Worm (Caenorhabditis elegans) whole organism, early embryonic: ENCODE data around the gene F10B5.3.

Experiments
- B0310.2 ChIP-seq: sonication (generic microtip); optimal IDR thresholded peaks from 2 replicates; lab custom pipeline; 2016; ENCODE audit warnings: mild to moderate bottlenecking, missing genetic modification characterization, missing compliant biosample characterization
- F13C5.2 ChIP-seq: sonication (generic microtip); optimal IDR thresholded peaks from 2 replicates; lab custom pipeline; 2017; ENCODE audit warnings: mild to moderate bottlenecking, missing genetic modification characterization, inconsistent platforms, missing compliant biosample characterization
- aly-1 ChIP-seq: sonication (generic microtip); optimal IDR thresholded peaks from 2 replicates; lab custom pipeline; 2016; ENCODE audit warnings: missing genetic modification characterization, missing compliant biosample characterization
- ama-1 ChIP-seq: fragments of 150-350 bp; optimal IDR thresholded peaks from 2 replicates; lab custom pipeline; 2014
- ceh-13 ChIP-seq: fragments of 200-800 bp; sonication (Bioruptor generic); optimal IDR thresholded peaks from 2 replicates; lab custom pipeline; 2018; ENCODE audit warnings: mild to moderate bottlenecking, missing genetic modification characterization, missing compliant biosample characterization
- ceh-36 ChIP-seq: sonication (generic microtip); optimal IDR thresholded peaks from 2 replicates; lab custom pipeline; 2016; ENCODE audit warnings: missing genetic modification characterization, inconsistent platforms, missing compliant biosample characterization
- ets-7 ChIP-seq: sonication (generic microtip); optimal IDR thresholded peaks from 2 replicates; lab custom pipeline; 2016; ENCODE audit warnings: missing genotype, missing genetic modification characterization, missing compliant biosample characterization
- flt-1 ChIP-seq: fragments of 200-800 bp; sonication (Bioruptor generic); IDR thresholded peaks from 2 replicates; pipeline ENCODE4 v1.3.6; 2022; ENCODE audit warnings: missing genetic modification characterization, missing compliant biosample characterization
- hmbx-1 ChIP-seq: sonication (generic microtip); optimal IDR thresholded peaks from 2 replicates; lab custom pipeline; 2016; ENCODE audit warnings: mild to moderate bottlenecking, missing genetic modification characterization, missing compliant biosample characterization
- hmg-4 ChIP-seq: fragments of 200-800 bp; sonication (Bioruptor generic); optimal IDR thresholded peaks from 2 replicates; lab custom pipeline; 2018; ENCODE audit warnings: mild to moderate bottlenecking, missing genetic modification characterization, missing compliant biosample characterization
- hnd-1 ChIP-seq: sonication (generic microtip); optimal IDR thresholded peaks from 2 replicates; lab custom pipeline; 2016; ENCODE audit warnings: missing genetic modification characterization, missing compliant biosample characterization
- pes-1 ChIP-seq: fragments of 200-800 bp; sonication (Bioruptor generic); IDR thresholded peaks from 2 replicates; pipeline ENCODE4 v1.3.6; 2022; ENCODE audit warnings: missing genetic modification reagents, missing genetic modification characterization, missing compliant biosample characterization
- scrt-1 ChIP-seq: fragments of 200-800 bp; sonication (Bioruptor generic); IDR thresholded peaks from 2 replicates; pipeline ENCODE4 v1.3.6; 2022; ENCODE audit warnings: missing genetic modification characterization, missing compliant biosample characterization
- sea-1 ChIP-seq: fragments of 200-800 bp; sonication (Bioruptor generic); conservative IDR thresholded peaks from 2 replicates; pipeline ENCODE4 v1.3.6; 2022; ENCODE audit warnings: missing genetic modification characterization, missing compliant biosample characterization
- tbx-11 ChIP-seq: fragments of 200-800 bp; sonication (Bioruptor generic); IDR thresholded peaks from 2 replicates; pipeline ENCODE4 v1.3.6; 2022; ENCODE audit warnings: missing genetic modification characterization, missing compliant biosample characterization
- tbx-37 ChIP-seq: fragments of 200-800 bp; sonication (Bioruptor generic); conservative IDR thresholded peaks from 2 replicates; pipeline ENCODE4 v1.3.6; 2022; ENCODE audit warnings: missing genetic modification reagents, missing genetic modification characterization, missing compliant biosample characterization
- tra-4 ChIP-seq: sonication (generic microtip); optimal IDR thresholded peaks from 2 replicates; lab custom pipeline; 2017; ENCODE audit warnings: missing genetic modification characterization, missing compliant biosample characterization

Gene F10B5.3

DNA sequence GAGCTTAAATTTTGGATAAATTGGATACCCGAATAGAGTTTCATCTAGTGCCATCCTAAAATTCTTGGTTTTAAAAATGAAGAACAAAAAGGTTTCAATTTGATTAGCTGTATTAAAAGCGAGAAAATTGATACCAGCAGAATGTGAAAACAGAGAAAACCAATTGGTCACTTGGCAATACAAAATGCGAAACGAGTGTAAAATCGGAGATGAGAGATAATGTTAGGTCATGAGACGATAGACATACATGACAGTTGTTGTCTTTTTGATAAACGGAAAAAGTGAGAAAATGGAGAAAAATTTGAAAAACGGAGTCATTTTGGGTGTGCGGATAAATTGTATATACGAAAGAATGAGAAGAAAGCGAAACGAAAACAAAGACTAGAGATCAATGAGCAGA is 44.8 kb downstream of the F10B5.3 start, which contains the start of gene sfxn-5:
TSS of gene sfxn-5 (minus strand) at position 55 of the 400 bp plus-strand sequence.
- TF ChIP-seq pes-1 (GFP tag; lab: Robert Waterston, UW) (no peak), hmbx-1 (tag; lab: Kevin White, UChicago) (no peak), ama-1 (lab: Kevin White, UChicago) (no peak), ets-7 (tag; lab: Kevin White, UChicago) (no peak), ceh-13 (GFP tag; lab: Kevin White, UChicago) (no peak), hmg-4 (GFP tag; lab: Kevin White, UChicago) (no peak), flt-1 (GFP tag; lab: Robert Waterston, UW) (no peak), hnd-1 (tag; lab: Kevin White, UChicago) (no peak), tbx-37 (GFP tag; lab: Robert Waterston, UW) (no peak), tbx-11 (GFP tag; lab: Robert Waterston, UW) (no peak), scrt-1 (GFP tag; lab: Robert Waterston, UW) (no peak), aly-1 (tag; lab: Kevin White, UChicago) (no peak), tra-4 (tag; lab: Kevin White, UChicago) (no peak)

DNA sequence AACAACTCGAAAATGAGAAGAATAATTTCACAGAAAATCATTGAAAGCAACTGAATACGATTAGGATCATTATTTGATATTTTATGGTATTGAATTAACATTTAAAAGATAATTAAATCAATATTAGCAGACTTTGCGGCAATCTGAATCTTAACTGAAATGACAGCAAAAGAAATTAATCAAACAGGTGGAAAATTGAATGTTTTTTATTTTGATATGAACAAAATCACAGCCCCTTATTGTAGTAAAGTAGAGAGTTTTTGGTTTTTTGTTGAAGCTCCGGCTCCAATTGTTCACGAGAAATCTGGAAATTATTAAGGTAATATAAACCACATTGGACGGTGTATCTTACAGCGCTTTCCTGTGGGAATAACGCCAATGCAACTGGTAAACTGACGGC is 47.8 kb downstream of the F10B5.3 start, which contains the start of gene sre-2:
TSS of gene sre-2 (minus strand) at position 101 of the 400 bp plus-strand sequence.
- no peak for TF ChIP-seq hnd-1 (tag; lab: Kevin White, UChicago)
- TF ChIP-seq hmbx-1 (tag; lab: Kevin White, UChicago), result no peak
- TF ChIP-seq tra-4 (tag; lab: Kevin White, UChicago), result no peak
- TF ChIP-seq B0310.2, result no peak
- no peak for TF ChIP-seq sea-1 (GFP tag; lab: Robert Waterston, UW)
- no peak for TF ChIP-seq ets-7 (tag; lab: Kevin White, UChicago)
- no peak for TF ChIP-seq pes-1 (GFP tag; lab: Robert Waterston, UW)
- TF ChIP-seq hmg-4 (GFP tag; lab: Kevin White, UChicago), result no peak
- no peak for TF ChIP-seq aly-1 (tag; lab: Kevin White, UChicago)
- TF ChIP-seq scrt-1 (GFP tag; lab: Robert Waterston, UW), result no peak
- TF ChIP-seq ama-1 (lab: Kevin White, UChicago), result no peak
- no peak for TF ChIP-seq ceh-36 (tag; lab: Kevin White, UChicago)
- TF ChIP-seq tbx-11 (GFP tag; lab: Robert Waterston, UW), result no peak
- no peak for TF ChIP-seq tbx-37 (GFP tag; lab: Robert Waterston, UW)

DNA sequence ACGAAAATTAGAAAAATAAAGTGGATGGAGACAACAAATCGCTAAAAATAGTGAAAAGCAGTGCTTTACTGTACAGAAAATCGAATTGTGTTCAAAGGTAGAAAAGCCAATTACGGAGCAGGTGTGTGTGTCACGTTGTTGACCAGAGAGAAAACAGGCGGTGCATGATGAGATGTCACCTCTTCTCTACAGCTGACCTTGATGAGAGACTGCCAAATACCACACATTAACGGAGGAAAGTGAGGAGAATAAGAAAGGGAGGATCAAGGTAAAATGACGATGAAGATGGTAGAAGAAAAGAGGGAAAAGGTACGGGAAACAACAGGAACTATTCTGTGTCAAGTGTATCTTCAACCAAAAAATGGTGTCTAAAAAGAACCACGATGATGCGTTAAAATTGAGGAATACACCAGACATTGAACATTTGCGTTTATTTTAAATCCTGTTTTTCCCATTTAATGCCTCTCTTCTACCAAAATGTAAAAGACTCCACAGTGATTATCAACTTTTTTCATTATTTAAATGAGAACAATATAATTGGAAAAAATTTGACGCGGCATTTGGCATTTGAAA is 50.5 kb downstream of the F10B5.3 start:
- TF ChIP-seq flt-1 (GFP tag; lab: Robert Waterston, UW), result no peak
- no peak for TF ChIP-seq tra-4 (tag; lab: Kevin White, UChicago)
- TF ChIP-seq aly-1 (tag; lab: Kevin White, UChicago), result no peak
- no peak for TF ChIP-seq F13C5.2 (tag; lab: Kevin White, UChicago)
- TF ChIP-seq tbx-37 (GFP tag; lab: Robert Waterston, UW), result no peak
- no peak for TF ChIP-seq ets-7 (tag; lab: Kevin White, UChicago)
